Worm (Caenorhabditis elegans): ENCODE results near the gene sel-11.

The sel-11 gene

ce11 chrV:11773934-11774333 lies 6.8 kb downstream of the sel-11 start:
- TF ChIP-seq ztf-23 (GFP tag; IDR thresholded peaks at IDR 0.05) (no peak), ztf-29 (GFP tag; IDR thresholded peaks at IDR 0.05) (no peak), ref-1 (GFP tag; conservative IDR thresholded peaks at IDR 0.05) (no peak)

ce11 chrV:11776538-11776937 lies 9.4 kb downstream of the sel-11 start, which contains the start of gene F55A11.6:
Gene F55A11.6 (plus strand): TSS chrV:11776838.
- no peak for TF ChIP-seq ref-1 (GFP tag; conservative IDR thresholded peaks at IDR 0.05)
- no peak for TF ChIP-seq ztf-29 (GFP tag; IDR thresholded peaks at IDR 0.05)
- no peak for TF ChIP-seq ztf-23 (GFP tag; IDR thresholded peaks at IDR 0.05)
- no peak for TF ChIP-seq med-1 (GFP tag; optimal IDR thresholded peaks at IDR 0.05; ENCODE audit: insufficient read depth)
- no peak for TF ChIP-seq cog-1 (tag; optimal IDR thresholded peaks at IDR 0.05)
- no peak for TF ChIP-seq tab-1 (GFP tag; IDR thresholded peaks at IDR 0.05)
- TF ChIP-seq flt-1 (GFP tag; IDR thresholded peaks at IDR 0.05), result no peak
- TF ChIP-seq klf-2 (GFP tag; conservative IDR thresholded peaks at IDR 0.05), result no peak
- TF ChIP-seq T22C8.4 (GFP tag; IDR thresholded peaks at IDR 0.05), result no peak

ce11 chrV:11777846-11778245 lies 10.7 kb downstream of the sel-11 start:
- TF ChIP-seq ref-1 (GFP tag; conservative IDR thresholded peaks at IDR 0.05), result no peak
- TF ChIP-seq tab-1 (GFP tag; IDR thresholded peaks at IDR 0.05), result no peak
- no peak for TF ChIP-seq cog-1 (tag; optimal IDR thresholded peaks at IDR 0.05)
- TF ChIP-seq flt-1 (GFP tag; IDR thresholded peaks at IDR 0.05), result no peak
- TF ChIP-seq klf-2 (GFP tag; conservative IDR thresholded peaks at IDR 0.05), result no peak
- no peak for TF ChIP-seq ztf-29 (GFP tag; IDR thresholded peaks at IDR 0.05)
- no peak for TF ChIP-seq ztf-23 (GFP tag; IDR thresholded peaks at IDR 0.05)
- no peak for TF ChIP-seq T22C8.4 (GFP tag; IDR thresholded peaks at IDR 0.05)
- TF ChIP-seq med-1 (GFP tag; optimal IDR thresholded peaks at IDR 0.05; ENCODE audit: insufficient read depth), result no peak

- TF ChIP-seq tab-1 (GFP tag; IDR thresholded peaks at IDR 0.05) (no peak), klf-2 (GFP tag; conservative IDR thresholded peaks at IDR 0.05) (no peak), T22C8.4 (GFP tag; IDR thresholded peaks at IDR 0.05) (no peak), med-1 (GFP tag; optimal IDR thresholded peaks at IDR 0.05; ENCODE audit: insufficient read depth) (no peak), cog-1 (tag; optimal IDR thresholded peaks at IDR 0.05) (no peak), ztf-29 (GFP tag; IDR thresholded peaks at IDR 0.05) (no peak), flt-1 (GFP tag; IDR thresholded peaks at IDR 0.05) (no peak)
These were observed 12.2 kb downstream of the sel-11 start for ce11 chrV:11779310-11779709.

DNA sequence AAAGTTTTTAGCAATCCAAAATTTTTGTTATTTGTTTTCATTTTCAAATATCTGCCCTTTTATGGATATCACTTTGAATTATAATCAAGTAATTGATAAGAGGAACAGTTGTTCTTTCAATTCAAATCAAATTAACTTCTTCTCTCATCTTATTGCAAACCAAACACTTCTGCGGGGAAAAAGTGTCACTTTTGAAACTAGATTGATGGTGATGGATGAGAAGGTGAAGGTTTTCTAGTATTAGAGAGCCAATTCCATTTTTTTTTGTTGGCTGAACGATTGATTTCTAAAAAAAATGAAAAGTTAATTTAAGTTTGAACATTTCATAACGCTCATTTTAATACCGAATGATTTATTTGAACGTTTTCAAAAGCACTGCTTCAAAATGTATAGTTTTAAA lies 12.7 kb downstream of the sel-11 start:
- TF ChIP-seq cog-1 (tag; optimal IDR thresholded peaks at IDR 0.05), result no peak
- no peak for TF ChIP-seq klf-2 (GFP tag; conservative IDR thresholded peaks at IDR 0.05)
- TF ChIP-seq ztf-29 (GFP tag; IDR thresholded peaks at IDR 0.05), result no peak
- no peak for TF ChIP-seq med-1 (GFP tag; optimal IDR thresholded peaks at IDR 0.05; ENCODE audit: insufficient read depth)

- TF ChIP-seq ref-1 (GFP tag; conservative IDR thresholded peaks at IDR 0.05), result peak; percentile 93
- TF ChIP-seq cog-1 (tag; optimal IDR thresholded peaks at IDR 0.05), result peak; percentile 88
- TF ChIP-seq klf-2 (GFP tag; conservative IDR thresholded peaks at IDR 0.05), result peak; percentile 90
- peak; percentile 93 for TF ChIP-seq ztf-29 (GFP tag; IDR thresholded peaks at IDR 0.05)
- peak; percentile 96 for TF ChIP-seq tab-1 (GFP tag; IDR thresholded peaks at IDR 0.05)
- peak; percentile 97 for TF ChIP-seq T22C8.4 (GFP tag; IDR thresholded peaks at IDR 0.05)
- TF ChIP-seq flt-1 (GFP tag; IDR thresholded peaks at IDR 0.05), result peak; percentile 98
- TF ChIP-seq ztf-23 (GFP tag; IDR thresholded peaks at IDR 0.05), result peak; percentile 97
- peak; percentile 87 for TF ChIP-seq med-1 (GFP tag; optimal IDR thresholded peaks at IDR 0.05; ENCODE audit: insufficient read depth)
These were observed 15.8 kb downstream of the sel-11 start, which contains the start of gene F55A11.11 for ce11 chrV:11782809-11783440. Gene F55A11.11 (plus strand): TSS chrV:11783149.

ce11 chrV:11787258-11787657 lies 20.1 kb downstream of the sel-11 start, which contains the start of gene F55A11.7:
Gene F55A11.7 (minus strand): TSS chrV:11787443.
- no peak for TF ChIP-seq cog-1 (tag; optimal IDR thresholded peaks at IDR 0.05)
- TF ChIP-seq tab-1 (GFP tag; IDR thresholded peaks at IDR 0.05), result no peak
- TF ChIP-seq flt-1 (GFP tag; IDR thresholded peaks at IDR 0.05), result no peak
- no peak for TF ChIP-seq klf-2 (GFP tag; conservative IDR thresholded peaks at IDR 0.05)
- no peak for TF ChIP-seq ref-1 (GFP tag; conservative IDR thresholded peaks at IDR 0.05)
- no peak for TF ChIP-seq ztf-29 (GFP tag; IDR thresholded peaks at IDR 0.05)
- TF ChIP-seq T22C8.4 (GFP tag; IDR thresholded peaks at IDR 0.05), result no peak
- no peak for TF ChIP-seq med-1 (GFP tag; optimal IDR thresholded peaks at IDR 0.05; ENCODE audit: insufficient read depth)
- no peak for TF ChIP-seq ztf-23 (GFP tag; IDR thresholded peaks at IDR 0.05)

DNA sequence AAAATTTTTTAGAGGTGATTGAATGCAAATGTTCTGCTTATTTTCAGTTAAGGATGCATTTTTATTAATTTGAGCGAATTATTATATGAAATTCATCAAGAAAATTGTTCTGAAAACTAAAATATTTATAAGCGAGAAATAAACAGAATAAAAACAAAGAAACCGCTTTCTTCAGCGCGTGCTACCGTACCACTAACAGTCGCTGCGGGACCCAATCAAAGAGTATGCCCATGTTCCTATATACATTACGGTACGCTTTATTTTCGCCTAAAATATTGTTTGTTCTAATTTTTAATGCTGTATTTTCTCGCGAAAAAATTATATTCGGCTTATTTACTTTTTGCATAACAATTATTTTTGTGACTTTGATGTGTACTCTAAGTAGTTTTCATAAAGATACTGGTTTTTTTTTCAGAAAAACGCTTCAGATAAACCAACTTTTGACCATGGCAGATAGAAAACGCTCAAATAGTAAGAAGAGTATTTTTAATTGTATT lies 20.7 kb downstream of the sel-11 start, which contains the start of gene F55A11.8:
Gene F55A11.8 (plus strand): TSS at position 447 of the 497 bp plus-strand sequence.
- no peak for TF ChIP-seq ztf-23 (GFP tag; IDR thresholded peaks at IDR 0.05)
- no peak for TF ChIP-seq med-1 (GFP tag; optimal IDR thresholded peaks at IDR 0.05; ENCODE audit: insufficient read depth)
- no peak for TF ChIP-seq flt-1 (GFP tag; IDR thresholded peaks at IDR 0.05)
- TF ChIP-seq ref-1 (GFP tag; conservative IDR thresholded peaks at IDR 0.05), result no peak

- TF ChIP-seq ref-1 (GFP tag; conservative IDR thresholded peaks at IDR 0.05), result no peak
- TF ChIP-seq cog-1 (tag; optimal IDR thresholded peaks at IDR 0.05), result no peak
- TF ChIP-seq tab-1 (GFP tag; IDR thresholded peaks at IDR 0.05), result no peak
- no peak for TF ChIP-seq ztf-29 (GFP tag; IDR thresholded peaks at IDR 0.05)
- TF ChIP-seq ztf-23 (GFP tag; IDR thresholded peaks at IDR 0.05), result no peak
- no peak for TF ChIP-seq T22C8.4 (GFP tag; IDR thresholded peaks at IDR 0.05)
- no peak for TF ChIP-seq flt-1 (GFP tag; IDR thresholded peaks at IDR 0.05)
- TF ChIP-seq med-1 (GFP tag; optimal IDR thresholded peaks at IDR 0.05; ENCODE audit: insufficient read depth), result no peak
These were observed 22.3 kb downstream of the sel-11 start, which contains the start of gene D2023.1 for ce11 chrV:11789474-11789873. Gene D2023.1 (plus strand): TSS chrV:11789550.

ce11 chrV:11794172-11794571 lies 27.0 kb downstream of the sel-11 start:
- no peak for TF ChIP-seq flt-1 (GFP tag; IDR thresholded peaks at IDR 0.05)
- TF ChIP-seq tab-1 (GFP tag; IDR thresholded peaks at IDR 0.05), result no peak
- TF ChIP-seq ztf-23 (GFP tag; IDR thresholded peaks at IDR 0.05), result no peak
- TF ChIP-seq cog-1 (tag; optimal IDR thresholded peaks at IDR 0.05), result no peak
- no peak for TF ChIP-seq ztf-29 (GFP tag; IDR thresholded peaks at IDR 0.05)
- no peak for TF ChIP-seq klf-2 (GFP tag; conservative IDR thresholded peaks at IDR 0.05)
- TF ChIP-seq T22C8.4 (GFP tag; IDR thresholded peaks at IDR 0.05), result no peak
- TF ChIP-seq ref-1 (GFP tag; conservative IDR thresholded peaks at IDR 0.05), result no peak
- TF ChIP-seq med-1 (GFP tag; optimal IDR thresholded peaks at IDR 0.05; ENCODE audit: insufficient read depth), result no peak
